Fruit fly (Drosophila melanogaster) whole organism, embryonic: ENCODE results near the gene CG17549.
A peak's percentile ranks its signal among the peaks of the same experiment; 100 is the strongest.

ENCODE experiments used
- Bdp1 ChIP-seq: fragments of 200-800 bp; sonication (Bioruptor generic); optimal IDR thresholded peaks from 3 replicates; lab custom pipeline; 2016; ENCODE audit warnings: missing biosample characterization, missing genetic modification characterization
- Bgb ChIP-seq: fragments of 200-800 bp; sonication (Bioruptor generic); IDR thresholded peaks from 2 replicates; pipeline ENCODE4 v1.3.6; 2022; ENCODE audit warnings: missing biosample characterization, missing genetic modification characterization; ENCODE audit not compliant: partially characterized antibody
- CG10979 ChIP-seq: fragments of 200-800 bp; sonication (Bioruptor generic); optimal IDR thresholded peaks from 2 replicates; lab custom pipeline; 2018; ENCODE audit warnings: missing biosample characterization, mild to moderate bottlenecking, missing genetic modification characterization, moderate library complexity
- CG13624 ChIP-seq: fragments of 200-800 bp; sonication (Bioruptor generic); optimal IDR thresholded peaks from 2 replicates; lab custom pipeline; 2016; ENCODE audit warnings: missing biosample characterization, missing genetic modification characterization
- CG14441 ChIP-seq: fragments of 200-800 bp; sonication (Bioruptor generic); IDR thresholded peaks from 2 replicates; pipeline ENCODE4 v1.3.6; 2022; ENCODE audit warnings: missing biosample characterization, missing genetic modification characterization
- CG14710 ChIP-seq: fragments of 200-800 bp; sonication (Bioruptor generic); optimal IDR thresholded peaks from 3 replicates; lab custom pipeline; 2019; ENCODE audit warnings: missing biosample characterization, mild to moderate bottlenecking, missing genetic modification characterization, moderate library complexity
- CG15601 ChIP-seq: fragments of 200-800 bp; sonication (Bioruptor generic); optimal IDR thresholded peaks from 3 replicates; lab custom pipeline; 2019; ENCODE audit warnings: missing biosample characterization, mild to moderate bottlenecking, missing genetic modification characterization, moderate library complexity
- CG1603 ChIP-seq: fragments of 200-800 bp; sonication (Bioruptor generic); optimal IDR thresholded peaks from 2 replicates; lab custom pipeline; 2019; ENCODE audit warnings: missing biosample characterization, mild to moderate bottlenecking, missing genetic modification characterization, moderate library complexity
- CG17359 ChIP-seq: fragments of 200-800 bp; sonication (Bioruptor generic); optimal IDR thresholded peaks from 3 replicates; lab custom pipeline; 2018; ENCODE audit warnings: missing biosample characterization, mild to moderate bottlenecking, missing genetic modification characterization, moderate library complexity
- CG17802 ChIP-seq: fragments of 200-800 bp; sonication (Bioruptor generic); optimal IDR thresholded peaks from 2 replicates; lab custom pipeline; 2018; ENCODE audit warnings: missing biosample characterization, mild to moderate bottlenecking, missing genetic modification characterization, moderate library complexity
- CG2712 ChIP-seq: fragments of 200-800 bp; optimal IDR thresholded peaks from 3 replicates; lab custom pipeline; 2019; ENCODE audit warnings: missing biosample characterization, mild to moderate bottlenecking, missing genetic modification characterization, moderate library complexity
- CG30431 ChIP-seq: fragments of 200-800 bp; sonication (Bioruptor generic); optimal IDR thresholded peaks from 2 replicates; lab custom pipeline; 2017; ENCODE audit warnings: missing biosample characterization, missing genetic modification characterization
- CG3065 ChIP-seq: fragments of 200-800 bp; sonication (Bioruptor generic); optimal IDR thresholded peaks from 2 replicates; lab custom pipeline; 2016; ENCODE audit warnings: missing biosample characterization, missing genetic modification characterization
- CG31388 ChIP-seq: fragments of 200-800 bp; sonication (Bioruptor generic); optimal IDR thresholded peaks from 2 replicates; lab custom pipeline; 2016; ENCODE audit warnings: missing biosample characterization, missing genetic modification characterization
- CG31441 ChIP-seq: fragments of 200-800 bp; sonication (Bioruptor generic); IDR thresholded peaks from 2 replicates; pipeline ENCODE4 v1.3.6; 2022; ENCODE audit warnings: missing biosample characterization, missing genetic modification characterization
- CG33557 ChIP-seq: fragments of 200-800 bp; sonication (Bioruptor generic); optimal IDR thresholded peaks from 2 replicates; lab custom pipeline; 2019; ENCODE audit warnings: missing biosample characterization, mild to moderate bottlenecking, missing genetic modification characterization, moderate library complexity
- CG3847 ChIP-seq: fragments of 200-800 bp; sonication (Bioruptor generic); IDR thresholded peaks from 2 replicates; pipeline ENCODE4 v1.3.6; 2022; ENCODE audit warnings: missing biosample characterization, missing genetic modification characterization
- CG6175 ChIP-seq: fragments of 200-800 bp; sonication (Bioruptor generic); IDR thresholded peaks from 3 replicates; pipeline ENCODE4 v1.3.6; 2022; ENCODE audit warnings: missing biosample characterization, missing genetic modification characterization
- CG6683 ChIP-seq: fragments of 200-800 bp; sonication (Bioruptor generic); optimal IDR thresholded peaks from 2 replicates; lab custom pipeline; 2017; ENCODE audit warnings: missing biosample characterization, mild to moderate bottlenecking, missing genetic modification characterization, missing genetic modification reagents
- CG8359 ChIP-seq: fragments of 200-800 bp; sonication (Bioruptor generic); optimal IDR thresholded peaks from 2 replicates; lab custom pipeline; 2017; ENCODE audit warnings: missing biosample characterization, mild to moderate bottlenecking, missing genetic modification characterization, borderline replicate concordance
- CG8388 ChIP-seq: fragments of 200-800 bp; sonication (Bioruptor generic); optimal IDR thresholded peaks from 2 replicates; lab custom pipeline; 2019; ENCODE audit warnings: missing biosample characterization, mild to moderate bottlenecking, missing genetic modification characterization, moderate library complexity
- CG8478 ChIP-seq: fragments of >200 bp; optimal IDR thresholded peaks from 2 replicates; lab custom pipeline; 2018
- CoRest ChIP-seq: fragments of 200-800 bp; sonication (Bioruptor generic); optimal IDR thresholded peaks from 3 replicates; lab custom pipeline; 2018; ENCODE audit warnings: missing biosample characterization, mild to moderate bottlenecking, missing genetic modification characterization, moderate library complexity
- ERR ChIP-seq: fragments of 200-800 bp; sonication (Bioruptor generic); optimal IDR thresholded peaks from 2 replicates; lab custom pipeline; 2016; ENCODE audit warnings: missing biosample characterization, missing genetic modification characterization
- H15 ChIP-seq: fragments of 200-800 bp; sonication (Bioruptor generic); IDR thresholded peaks from 3 replicates; pipeline ENCODE4 v1.3.6; 2022; ENCODE audit warnings: missing biosample characterization, missing genetic modification characterization
- HLH54F ChIP-seq: fragments of 200-800 bp; sonication (Bioruptor generic); optimal IDR thresholded peaks from 3 replicates; lab custom pipeline; 2016; ENCODE audit warnings: missing biosample characterization, missing genetic modification characterization
- HmgZ ChIP-seq: fragments of 200-800 bp; sonication (Bioruptor generic); optimal IDR thresholded peaks from 2 replicates; lab custom pipeline; 2018; ENCODE audit warnings: missing biosample characterization, mild to moderate bottlenecking, missing genetic modification characterization
- Med ChIP-seq: fragments of 200-800 bp; sonication (Bioruptor generic); peaks from one replicate; lab custom pipeline; 2016; ENCODE audit warnings: missing biosample characterization, missing genetic modification characterization, mild to moderate bottlenecking, inconsistent platforms, moderate library complexity
- Ptx1 ChIP-seq: fragments of 200-800 bp; sonication (Bioruptor generic); IDR thresholded peaks from 2 replicates; pipeline ENCODE4 v1.3.6; 2022; ENCODE audit warnings: missing biosample characterization, missing genetic modification characterization
- Rfx ChIP-seq: fragments of 200-800 bp; sonication (Bioruptor generic); IDR thresholded peaks from 2 replicates; pipeline ENCODE4 v1.3.6; 2022; ENCODE audit warnings: missing biosample characterization, missing genetic modification characterization
- Six4 ChIP-seq: fragments of 200-800 bp; sonication (Bioruptor generic); optimal IDR thresholded peaks from 2 replicates; lab custom pipeline; 2016; ENCODE audit warnings: missing biosample characterization, missing genetic modification characterization
- abd-A ChIP-seq: fragments of 200-800 bp; sonication (Bioruptor generic); optimal IDR thresholded peaks from 3 replicates; lab custom pipeline; 2019; ENCODE audit warnings: missing biosample characterization, mild to moderate bottlenecking, missing genetic modification characterization, moderate library complexity
- al ChIP-seq: fragments of 200-800 bp; sonication (Bioruptor generic); IDR thresholded peaks from 2 replicates; pipeline ENCODE4 v1.3.6; 2022; ENCODE audit warnings: missing biosample characterization, missing genetic modification characterization
- ap ChIP-seq: fragments of 200-800 bp; sonication (Bioruptor generic); IDR thresholded peaks from 2 replicates; pipeline ENCODE4 v1.3.6; 2022; ENCODE audit warnings: missing biosample characterization, missing genetic modification characterization
- bowl ChIP-seq: fragments of 200-800 bp; sonication (Bioruptor generic); IDR thresholded peaks from 2 replicates; pipeline ENCODE4 v1.3.6; 2022; ENCODE audit warnings: missing biosample characterization, missing genetic modification characterization
- ci ChIP-seq: fragments of 200-800 bp; sonication (Bioruptor generic); IDR thresholded peaks from 3 replicates; pipeline ENCODE4 v1.3.6; 2022; ENCODE audit warnings: missing biosample characterization, missing genetic modification characterization
- crol ChIP-seq: fragments of 200-800 bp; sonication (Bioruptor generic); IDR thresholded peaks from 2 replicates; pipeline ENCODE4 v1.3.6; 2022; ENCODE audit warnings: missing biosample characterization, missing genetic modification characterization
- danr ChIP-seq: fragments of 200-800 bp; sonication (Bioruptor generic); IDR thresholded peaks from 2 replicates; pipeline ENCODE4 v1.3.6; 2022; ENCODE audit warnings: missing biosample characterization, missing genetic modification characterization
- esg ChIP-seq: fragments of 200-800 bp; sonication (Bioruptor generic); conservative IDR thresholded peaks from 2 replicates; pipeline ENCODE4 v1.3.6; 2022; ENCODE audit warnings: missing biosample characterization, missing genetic modification characterization
- fd64A ChIP-seq: fragments of 200-800 bp; sonication (Bioruptor generic); optimal IDR thresholded peaks from 3 replicates; lab custom pipeline; 2018; ENCODE audit warnings: missing biosample characterization, mild to moderate bottlenecking, missing genetic modification characterization
- fd96Cb ChIP-seq: fragments of 200-800 bp; sonication (Bioruptor generic); optimal IDR thresholded peaks from 2 replicates; lab custom pipeline; 2018; ENCODE audit warnings: missing biosample characterization, mild to moderate bottlenecking, missing genetic modification characterization, moderate library complexity
- lov ChIP-seq, 2 experiments: fragments of 200-800 bp in 1 of 2; fragments of >200 bp in 1 of 2; sonication (Bioruptor generic) in 1 of 2; IDR thresholded peaks in 1 of 2; optimal IDR thresholded peaks in 1 of 2; 2 replicates in 1 of 2; 3 replicates in 1 of 2; pipeline versions ENCODE4 v1.3.6 to Lab custom; 2017 to 2022; ENCODE audit warnings: missing biosample characterization in 1 of 2, missing genetic modification characterization in 1 of 2
- mam ChIP-seq: fragments of 200-800 bp; sonication (Bioruptor generic); optimal IDR thresholded peaks from 3 replicates; lab custom pipeline; 2016; ENCODE audit warnings: missing biosample characterization, missing genetic modification characterization
- nerfin-1 ChIP-seq: fragments of 200-800 bp; sonication (Bioruptor generic); optimal IDR thresholded peaks from 3 replicates; lab custom pipeline; 2019; ENCODE audit warnings: missing biosample characterization, mild to moderate bottlenecking, missing genetic modification characterization, moderate library complexity
- nmo ChIP-seq: fragments of 200-800 bp; sonication (Bioruptor generic); optimal IDR thresholded peaks from 2 replicates; lab custom pipeline; 2018; ENCODE audit warnings: missing biosample characterization, mild to moderate bottlenecking, missing genetic modification characterization, moderate library complexity
- oc ChIP-seq: fragments of 200-800 bp; sonication (Bioruptor generic); optimal IDR thresholded peaks from 2 replicates; lab custom pipeline; 2018; ENCODE audit warnings: missing biosample characterization, mild to moderate bottlenecking, missing genetic modification characterization, moderate library complexity
- otp ChIP-seq: fragments of 200-800 bp; sonication (Bioruptor generic); IDR thresholded peaks from 3 replicates; pipeline ENCODE4, ENCODE4 v1.3.6; 2022; ENCODE audit warnings: missing biosample characterization, missing genetic modification characterization
- salm ChIP-seq: fragments of 200-800 bp; sonication (Bioruptor generic); optimal IDR thresholded peaks from 2 replicates; lab custom pipeline; 2018; ENCODE audit warnings: missing biosample characterization, mild to moderate bottlenecking, missing genetic modification characterization
- shn ChIP-seq: fragments of 200-800 bp; sonication (Bioruptor generic); optimal IDR thresholded peaks from 3 replicates; lab custom pipeline; 2016; ENCODE audit warnings: missing biosample characterization, missing genetic modification characterization
- sqz ChIP-seq: fragments of 200-800 bp; sonication (Bioruptor generic); optimal IDR thresholded peaks from 3 replicates; lab custom pipeline; 2018; ENCODE audit warnings: missing biosample characterization, mild to moderate bottlenecking, missing genetic modification characterization
- toy ChIP-seq: fragments of 200-800 bp; sonication (Bioruptor generic); IDR thresholded peaks from 2 replicates; pipeline ENCODE4 v1.3.6; 2022; ENCODE audit warnings: missing biosample characterization, missing genetic modification characterization

CG17549 gene

dm6 chr2L:19373809-19374208 lies 16.1 kb downstream of the CG17549 start (continued):
- TF ChIP-seq CG8478 (lab: Kevin White, UChicago) (no peak), sqz (GFP tag; lab: Kevin White, UChicago) (no peak), HmgZ (tag; lab: Kevin White, UChicago) (no peak), CG17802 (tag; lab: Kevin White, UChicago) (no peak), toy (GFP tag; lab: Robert Waterston, UW) (no peak), CG10979 (tag; lab: Kevin White, UChicago) (peak; percentile 69), shn (GFP tag; lab: Kevin White, UChicago) (no peak), nmo (GFP tag; lab: Kevin White, UChicago) (peak; percentile 55), CG13624 (no peak), CG14441 (GFP tag; lab: Robert Waterston, UW) (no peak), HLH54F (GFP tag; lab: Kevin White, UChicago) (no peak), Ptx1 (GFP tag; lab: Robert Waterston, UW) (peak; percentile 50), fd96Cb (tag; lab: Kevin White, UChicago) (peak; percentile 42), Bgb (GFP tag; lab: Robert Waterston, UW) (no peak), CG6683 (GFP tag; lab: Kevin White, UChicago) (no peak), CG8359 (GFP tag; lab: Kevin White, UChicago) (no peak), Six4 (GFP tag; lab: Kevin White, UChicago) (no peak), Bdp1 (GFP tag; lab: Kevin White, UChicago) (no peak), mam (GFP tag; lab: Kevin White, UChicago) (no peak), CG31388 (GFP tag; lab: Kevin White, UChicago) (no peak), CoRest (tag; lab: Kevin White, UChicago) (peak; percentile 52), bowl (GFP tag; lab: Robert Waterston, UW) (no peak), esg (GFP tag; lab: Robert Waterston, UW) (no peak), CG6175 (GFP tag; lab: Robert Waterston, UW) (no peak), H15 (GFP tag; lab: Robert Waterston, UW) (no peak), ap (GFP tag; lab: Robert Waterston, UW) (0 out of 2 replicates have a peak, but pooled peaks have one; percentile 17), otp (GFP tag; lab: Robert Waterston, UW) (no peak), nerfin-1 (tag; lab: Kevin White, UChicago) (peak; percentile 44)

dm6 chr2L:19370046-19370445 lies 19.8 kb downstream of the CG17549 start, which contains the start of gene CG17349:
Gene CG17349, plus strand, starts transcription at chr2L:19370445.
- TF ChIP-seq danr (GFP tag; lab: Robert Waterston, UW) (no peak), CG14710 (tag; lab: Kevin White, UChicago) (peak; percentile 32), CG30431 (no peak), fd64A (GFP tag; lab: Kevin White, UChicago) (peak; percentile 44), crol (GFP tag; lab: Robert Waterston, UW) (peak; percentile 35; the same call in 1 of the 2 replicates), CG3847 (GFP tag; lab: Robert Waterston, UW) (no peak), al (GFP tag; lab: Robert Waterston, UW) (no peak), Rfx (GFP tag; lab: Robert Waterston, UW) (no peak), CG15601 (tag; lab: Kevin White, UChicago) (peak; percentile 29), ERR (no peak), CG8388 (peak; percentile 2), Med (GFP tag; lab: Kevin White, UChicago) (peak; percentile 49), lov (optimal IDR thresholded peaks at IDR 0.05; lab: Kevin White, UChicago) (no peak), lov (GFP tag; IDR thresholded peaks at IDR 0.05; lab: Robert Waterston, UW) (0 out of 3 replicates have a peak, but pooled peaks have one; percentile 27), CG31441 (GFP tag; lab: Robert Waterston, UW) (peak; percentile 22; the same call in 1 of the 2 replicates), CG2712 (tag; lab: Kevin White, UChicago) (peak; percentile 14), abd-A (peak; percentile 53), salm (peak; percentile 27), CG17359 (tag; lab: Kevin White, UChicago) (peak; percentile 35), ci (0 out of 3 replicates have a peak, but pooled peaks have one; percentile 35), CG33557 (peak; percentile 51), CG3065 (GFP tag; lab: Kevin White, UChicago) (no peak), oc (tag; lab: Kevin White, UChicago) (peak; percentile 28), CG1603 (peak; percentile 60)
